Fruit fly (Drosophila melanogaster) S2 (cell line): ENCODE results near the gene CG13721.

Experiments used
- CG8478 ChIP-seq: fragments of >200 bp; optimal IDR thresholded peaks from 2 replicates; lab custom pipeline; 2018
- CTCF ChIP-seq, 2 experiments: fragments of >200 bp; optimal IDR thresholded peaks; 2 replicates each; lab custom pipeline; 2018

- TF ChIP-seq CG8478 (lab: Kevin White, UChicago) (no peak), CTCF (optimal IDR thresholded peaks at IDR 0.05; lab: Kevin White, UChicago) (no peak)
Measured at dm6 chr3L:4497677-4498076, at the start of gene CG13721.
